Worm (Caenorhabditis elegans) whole organism, L4/young adult: Measurements from ENCODE around the gene F34D10.8.

Source experiments
- W03F9.2 ChIP-seq: fragments of 150-350 bp; optimal IDR thresholded peaks from 2 replicates; lab custom pipeline; 2014; ENCODE audit warnings: missing biosample characterization, missing genetic modification characterization
- dao-5 ChIP-seq: sonication (generic microtip); optimal IDR thresholded peaks from 2 replicates; lab custom pipeline; 2016; ENCODE audit warnings: missing genotype, missing genetic modification characterization, moderate library complexity, missing compliant biosample characterization
- him-1 ChIP-seq: sonication (generic microtip); optimal IDR thresholded peaks from 2 replicates; lab custom pipeline; 2016; ENCODE audit warnings: missing genotype, missing genetic modification reagents, missing genetic modification characterization, missing compliant biosample characterization

DNA sequence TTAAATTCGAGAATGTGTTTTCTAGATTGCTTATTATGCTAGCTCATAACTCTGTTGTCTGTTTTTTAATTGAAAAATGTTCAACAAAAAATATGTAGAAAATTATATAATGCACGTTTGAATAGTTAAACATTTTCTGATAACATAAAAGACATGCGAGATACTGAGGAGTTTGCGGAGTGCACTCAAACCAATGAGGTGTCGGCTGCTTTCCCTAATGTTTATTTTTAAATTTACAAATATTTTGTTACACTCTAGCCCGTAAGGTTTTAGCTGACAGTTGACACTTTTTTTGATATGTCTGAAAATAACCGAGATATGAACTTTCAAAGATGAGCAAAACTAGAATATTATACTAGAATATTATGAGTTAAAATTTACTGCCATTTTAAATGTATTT is 34.0 kb downstream of the F34D10.8 start:
- TF ChIP-seq dao-5 (tag; lab: Kevin White, UChicago) (no peak), him-1 (no peak), W03F9.2 (tag; lab: Kevin White, UChicago) (no peak)
